Fruit fly (Drosophila melanogaster): Measurements from ENCODE around the gene meng.

meng gene

dm6 chr2L:6693794-6694254 is 48.5 kb upstream of the meng start (continued):
- no peak for TF ChIP-seq pb (GFP tag; optimal IDR thresholded peaks at IDR 0.05)
- peak; percentile 29; the same call in 1 of the 2 replicates for TF ChIP-seq Ada2b (GFP tag; IDR thresholded peaks at IDR 0.05)
- TF ChIP-seq ap (GFP tag; IDR thresholded peaks at IDR 0.05) = no peak
- no peak for TF ChIP-seq CG13123 (GFP tag; optimal IDR thresholded peaks at IDR 0.05)
- TF ChIP-seq CG4424 (GFP tag; optimal IDR thresholded peaks at IDR 0.05) = peak; percentile 30
- peak; percentile 73 for TF ChIP-seq phol (tag; optimal IDR thresholded peaks at IDR 0.05)
- TF ChIP-seq oc (tag; optimal IDR thresholded peaks at IDR 0.05) = no peak
- no peak for TF ChIP-seq YL-1 (GFP tag; optimal IDR thresholded peaks at IDR 0.05)
- TF ChIP-seq unpg (GFP tag; optimal IDR thresholded peaks at IDR 0.05) = peak; percentile 36
- no peak for TF ChIP-seq CG5953 (GFP tag; IDR thresholded peaks at IDR 0.05)
- TF ChIP-seq CG16779 (GFP tag; IDR thresholded peaks at IDR 0.05) = no peak
- no peak for TF ChIP-seq CG10321 (GFP tag; IDR thresholded peaks at IDR 0.05)
- TF ChIP-seq Med (GFP tag) = peak; percentile 53
- no peak for TF ChIP-seq CG14050 (GFP tag; IDR thresholded peaks at IDR 0.05)
- TF ChIP-seq bab2 (GFP tag; optimal IDR thresholded peaks at IDR 0.05) = no peak
- TF ChIP-seq zen (tag; optimal IDR thresholded peaks at IDR 0.05) = no peak
- peak; percentile 54 for TF ChIP-seq CG12219 (GFP tag; optimal IDR thresholded peaks at IDR 0.05)
- TF ChIP-seq usp (GFP tag; optimal IDR thresholded peaks at IDR 0.05) = no peak
- TF ChIP-seq Pdp1 (GFP tag; optimal IDR thresholded peaks at IDR 0.05) = no peak
- no peak for TF ChIP-seq Sry-β (GFP tag; optimal IDR thresholded peaks at IDR 0.05)
- TF ChIP-seq E2f2 (GFP tag; IDR thresholded peaks at IDR 0.05) = no peak; the same call in 1 of the 2 replicates
- TF ChIP-seq CG6272 (GFP tag; IDR thresholded peaks at IDR 0.05) = no peak
- TF ChIP-seq tup (GFP tag; optimal IDR thresholded peaks at IDR 0.05) = no peak
- no peak for TF ChIP-seq CG9817 (tag; optimal IDR thresholded peaks at IDR 0.05)
- TF ChIP-seq Oaz (GFP tag; IDR thresholded peaks at IDR 0.05) = no peak
- TF ChIP-seq CoRest (tag; optimal IDR thresholded peaks at IDR 0.05) = peak; percentile 71
- peak; percentile 62 for TF ChIP-seq Meics (GFP tag; optimal IDR thresholded peaks at IDR 0.05)
- no peak for TF ChIP-seq CG14860 (GFP tag; IDR thresholded peaks at IDR 0.05; ENCODE audit: partially characterized antibody)
- TF ChIP-seq CG2129 (GFP tag; IDR thresholded peaks at IDR 0.05; ENCODE audit: partially characterized antibody) = no peak
- TF ChIP-seq Fer1 (GFP tag; optimal IDR thresholded peaks at IDR 0.05) = no peak
- no peak for TF ChIP-seq kni (GFP tag; optimal IDR thresholded peaks at IDR 0.05)
- TF ChIP-seq sr (GFP tag; IDR thresholded peaks at IDR 0.05) = no peak
- no peak for TF ChIP-seq peb (GFP tag; IDR thresholded peaks at IDR 0.05)
- TF ChIP-seq hkb (optimal IDR thresholded peaks at IDR 0.05) = no peak
- TF ChIP-seq hkb (GFP tag; IDR thresholded peaks at IDR 0.05) = 0 out of 2 replicates have a peak, but pooled peaks have one; percentile 9
- no peak for TF ChIP-seq cg (GFP tag; optimal IDR thresholded peaks at IDR 0.05)
- TF ChIP-seq pfk (GFP tag; optimal IDR thresholded peaks at IDR 0.05) = no peak
- no peak for TF ChIP-seq slp2 (GFP tag; optimal IDR thresholded peaks at IDR 0.05)
- TF ChIP-seq CG9437 (GFP tag; optimal IDR thresholded peaks at IDR 0.05) = peak; percentile 59
- TF ChIP-seq CG10431 (GFP tag; optimal IDR thresholded peaks at IDR 0.05) = peak; percentile 10
- peak; percentile 33 for TF ChIP-seq CG3281 (GFP tag; optimal IDR thresholded peaks at IDR 0.05)
- TF ChIP-seq CG18262 (tag; optimal IDR thresholded peaks at IDR 0.05) = peak; percentile 85
- 0 out of 3 replicates have a peak, but pooled peaks have one; percentile 35 for TF ChIP-seq ci (GFP tag; IDR thresholded peaks at IDR 0.05)
- TF ChIP-seq CG3838 (GFP tag; optimal IDR thresholded peaks at IDR 0.05) = no peak
- no peak for TF ChIP-seq CG3065 (GFP tag; optimal IDR thresholded peaks at IDR 0.05)
- peak; percentile 83 for TF ChIP-seq CG17361 (GFP tag; IDR thresholded peaks at IDR 0.05)
- peak; percentile 41 for TF ChIP-seq Six4 (GFP tag; optimal IDR thresholded peaks at IDR 0.05)
- peak; percentile 64 for TF ChIP-seq grau (tag; optimal IDR thresholded peaks at IDR 0.05)
- TF ChIP-seq Doc2 (GFP tag; IDR thresholded peaks at IDR 0.05) = no peak
- TF ChIP-seq HLH54F (GFP tag; optimal IDR thresholded peaks at IDR 0.05) = no peak
- no peak for TF ChIP-seq slbo (GFP tag; IDR thresholded peaks at IDR 0.05)
- TF ChIP-seq trem (tag; optimal IDR thresholded peaks at IDR 0.05) = peak; percentile 36
